Fruit fly (Drosophila melanogaster) whole organism, embryonic: ENCODE measurements around the gene CG12290.

Source experiments
- CG11504 ChIP-seq: fragments of 200-800 bp; sonication (Bioruptor generic); optimal IDR thresholded peaks from 3 replicates; lab custom pipeline; 2019; ENCODE audit warnings: missing biosample characterization, mild to moderate bottlenecking, missing genetic modification characterization, moderate library complexity
- CG12391 ChIP-seq: fragments of 200-800 bp; sonication (Bioruptor generic); optimal IDR thresholded peaks from 3 replicates; lab custom pipeline; 2018; ENCODE audit warnings: missing biosample characterization, mild to moderate bottlenecking, missing genetic modification characterization, moderate library complexity
- CG12942 ChIP-seq: fragments of 200-800 bp; sonication (Bioruptor generic); optimal IDR thresholded peaks from 3 replicates; lab custom pipeline; 2016; ENCODE audit warnings: missing biosample characterization, missing genetic modification characterization
- CG14860 ChIP-seq: fragments of 200-800 bp; sonication (Bioruptor generic); IDR thresholded peaks from 3 replicates; pipeline ENCODE4 v1.3.6; 2022; ENCODE audit warnings: missing biosample characterization, missing genetic modification characterization; ENCODE audit not compliant: partially characterized antibody
- CG15514 ChIP-seq: fragments of 200-800 bp; sonication (Bioruptor generic); optimal IDR thresholded peaks from 3 replicates; lab custom pipeline; 2017; ENCODE audit warnings: missing biosample characterization, missing genetic modification characterization, mild to moderate bottlenecking, moderate library complexity, missing genetic modification reagents
- CG16815 ChIP-seq: fragments of 200-800 bp; sonication (Bioruptor generic); optimal IDR thresholded peaks from 3 replicates; lab custom pipeline; 2017; ENCODE audit warnings: missing biosample characterization, mild to moderate bottlenecking, missing genetic modification characterization
- CG18476 ChIP-seq: fragments of 200-800 bp; sonication (Bioruptor generic); optimal IDR thresholded peaks from 2 replicates; lab custom pipeline; 2016; ENCODE audit warnings: missing biosample characterization, mild to moderate bottlenecking, missing genetic modification characterization
- CG2129 ChIP-seq: fragments of 200-800 bp; sonication (Bioruptor generic); IDR thresholded peaks from 2 replicates; pipeline ENCODE4 v1.3.6; 2022; ENCODE audit warnings: missing biosample characterization, missing genetic modification characterization; ENCODE audit not compliant: partially characterized antibody
- CG2678 ChIP-seq: fragments of 200-800 bp; sonication (Bioruptor generic); optimal IDR thresholded peaks from 3 replicates; lab custom pipeline; 2019; ENCODE audit warnings: missing biosample characterization, mild to moderate bottlenecking, missing genetic modification characterization, moderate library complexity
- CG7372 ChIP-seq: fragments of 200-800 bp; sonication (Bioruptor generic); IDR thresholded peaks from 2 replicates; pipeline ENCODE4 v1.3.6; 2022; ENCODE audit warnings: missing biosample characterization, missing genetic modification characterization
- CoRest ChIP-seq: fragments of 200-800 bp; sonication (Bioruptor generic); optimal IDR thresholded peaks from 3 replicates; lab custom pipeline; 2018; ENCODE audit warnings: missing biosample characterization, mild to moderate bottlenecking, missing genetic modification characterization, moderate library complexity
- Drgx ChIP-seq: fragments of 200-800 bp; sonication (Bioruptor generic); IDR thresholded peaks from 2 replicates; pipeline ENCODE4 v1.3.6; 2022; ENCODE audit warnings: missing biosample characterization, missing genetic modification characterization
- Hr51 ChIP-seq, 2 experiments: fragments of 200-800 bp; sonication (Bioruptor generic); optimal IDR thresholded peaks; 2 replicates in 1 of 2; 3 replicates in 1 of 2; lab custom pipeline; 2016 to 2018; ENCODE audit warnings: missing biosample characterization in 2 of 2, missing genetic modification characterization in 2 of 2, mild to moderate bottlenecking in 1 of 2, moderate library complexity in 1 of 2
- Lim3 ChIP-seq: fragments of 200-800 bp; sonication (Bioruptor generic); IDR thresholded peaks from 2 replicates; pipeline ENCODE4 v1.3.6; 2022; ENCODE audit warnings: missing biosample characterization, missing genetic modification characterization
- Med ChIP-seq: fragments of 200-800 bp; sonication (Bioruptor generic); peaks from one replicate; lab custom pipeline; 2016; ENCODE audit warnings: missing biosample characterization, missing genetic modification characterization, mild to moderate bottlenecking, inconsistent platforms, moderate library complexity
- Neu2 ChIP-seq: fragments of 200-800 bp; sonication (Bioruptor generic); optimal IDR thresholded peaks from 3 replicates; lab custom pipeline; 2016; ENCODE audit warnings: missing biosample characterization, missing genetic modification characterization, borderline replicate concordance
- Opbp ChIP-seq: fragments of 200-800 bp; sonication (Bioruptor generic); IDR thresholded peaks from 3 replicates; pipeline ENCODE4 v1.3.6; 2022; ENCODE audit warnings: missing biosample characterization, missing genetic modification characterization; ENCODE audit not compliant: partially characterized antibody
- Pdp1 ChIP-seq, 2 experiments: fragments of 200-800 bp; sonication (Bioruptor generic); optimal IDR thresholded peaks; 3 replicates each; lab custom pipeline; 2016; ENCODE audit warnings: missing biosample characterization in 2 of 2, missing genetic modification characterization in 2 of 2, mild to moderate bottlenecking in 1 of 2, moderate library complexity in 1 of 2
- Scr ChIP-seq: fragments of 200-800 bp; sonication (Bioruptor generic); IDR thresholded peaks from 2 replicates; pipeline ENCODE4 v1.3.6; 2022; ENCODE audit warnings: missing biosample characterization, missing genetic modification characterization; ENCODE audit not compliant: partially characterized antibody
- Sry-β ChIP-seq: fragments of 200-800 bp; sonication (Bioruptor generic); optimal IDR thresholded peaks from 2 replicates; lab custom pipeline; 2018; ENCODE audit warnings: missing biosample characterization, mild to moderate bottlenecking, missing genetic modification characterization, moderate library complexity
- az2 ChIP-seq: fragments of 200-800 bp; sonication (Bioruptor generic); optimal IDR thresholded peaks from 3 replicates; lab custom pipeline; 2016; ENCODE audit warnings: missing biosample characterization, missing genetic modification characterization
- bigmax ChIP-seq: fragments of 200-800 bp; sonication (Bioruptor generic); optimal IDR thresholded peaks from 2 replicates; lab custom pipeline; 2018; ENCODE audit warnings: missing biosample characterization, mild to moderate bottlenecking, missing genetic modification characterization
- dimm ChIP-seq: fragments of 200-800 bp; sonication (Bioruptor generic); IDR thresholded peaks from 2 replicates; pipeline ENCODE4 v1.3.6; 2022; ENCODE audit warnings: missing biosample characterization, missing genetic modification characterization
- disco-r ChIP-seq: fragments of 200-800 bp; sonication (Bioruptor generic); optimal IDR thresholded peaks from 2 replicates; lab custom pipeline; 2016; ENCODE audit warnings: missing biosample characterization, missing genetic modification characterization
- fd102C ChIP-seq: fragments of 200-800 bp; sonication (Bioruptor generic); optimal IDR thresholded peaks from 2 replicates; lab custom pipeline; 2018; ENCODE audit warnings: missing biosample characterization, mild to moderate bottlenecking, missing genetic modification characterization, moderate library complexity
- gem ChIP-seq: fragments of 200-800 bp; sonication (Bioruptor generic); optimal IDR thresholded peaks from 2 replicates; lab custom pipeline; 2019; ENCODE audit warnings: missing biosample characterization, mild to moderate bottlenecking, missing genetic modification characterization, moderate library complexity
- insv ChIP-seq, 2 experiments: fragments of 200-800 bp; sonication (Bioruptor generic); optimal IDR thresholded peaks; 3 replicates each; lab custom pipeline; 2016 to 2018; ENCODE audit warnings: missing biosample characterization in 2 of 2, missing genetic modification characterization in 2 of 2
- pho ChIP-seq: fragments of 200-800 bp; sonication (Bioruptor generic); optimal IDR thresholded peaks from 2 replicates; lab custom pipeline; 2016; ENCODE audit warnings: missing biosample characterization, missing genetic modification characterization
- prd ChIP-seq, 3 experiments: fragments of >200 bp in 2 of 3; fragments of 200-800 bp in 1 of 3; sonication (Bioruptor generic) in 1 of 3; optimal IDR thresholded peaks in 2 of 3; IDR thresholded peaks in 1 of 3; 2 replicates in 2 of 3; 3 replicates in 1 of 3; pipeline versions ENCODE4 v1.3.6 to Lab custom; 2017 to 2022; ENCODE audit warnings: missing biosample characterization in 1 of 3, missing genetic modification characterization in 1 of 3
- sc ChIP-seq, 3 experiments: fragments of >200 bp in 2 of 3; fragments of 200-800 bp in 1 of 3; sonication (Bioruptor generic) in 1 of 3; optimal IDR thresholded peaks; 2 replicates in 2 of 3; 3 replicates in 1 of 3; lab custom pipeline; 2017; ENCODE audit warnings: mild to moderate bottlenecking in 1 of 3, missing biosample characterization in 1 of 3, missing genetic modification characterization in 1 of 3, missing genetic modification reagents in 1 of 3
- sens ChIP-seq: fragments of 200-800 bp; sonication (Bioruptor generic); peaks from one replicate; lab custom pipeline; 2016; ENCODE audit warnings: missing biosample characterization, missing genetic modification characterization
- stwl ChIP-seq: fragments of 200-800 bp; sonication (Bioruptor generic); optimal IDR thresholded peaks from 3 replicates; lab custom pipeline; 2018; ENCODE audit warnings: missing biosample characterization, mild to moderate bottlenecking, missing genetic modification characterization, moderate library complexity
- zen ChIP-seq: fragments of 200-800 bp; sonication (Bioruptor generic); optimal IDR thresholded peaks from 3 replicates; lab custom pipeline; 2018; ENCODE audit warnings: missing biosample characterization, mild to moderate bottlenecking, missing genetic modification characterization, moderate library complexity

The CG12290 gene

dm6 chr3R:26247801-26248525 is 17.9 kb downstream of the CG12290 start (continued):
- TF ChIP-seq Scr (GFP tag; lab: Robert Waterston, UW) (no peak), CG7372 (GFP tag; lab: Robert Waterston, UW) (no peak), az2 (GFP tag; lab: Kevin White, UChicago) (no peak), gem (tag; lab: Kevin White, UChicago) (peak; percentile 40), zen (tag; lab: Kevin White, UChicago) (no peak), CG16815 (GFP tag; lab: Kevin White, UChicago) (no peak), CG2678 (tag; lab: Kevin White, UChicago) (peak; percentile 64)

dm6 chr3R:26249832-26250231 is 19.8 kb downstream of the CG12290 start:
- no peak for TF ChIP-seq disco-r (GFP tag; lab: Kevin White, UChicago)
- TF ChIP-seq CG15514 (GFP tag; lab: Kevin White, UChicago) = no peak
- TF ChIP-seq prd (optimal IDR thresholded peaks at IDR 0.05; lab: Kevin White, UChicago) = no peak
- TF ChIP-seq prd (GFP tag; IDR thresholded peaks at IDR 0.05; lab: Robert Waterston, UW) = no peak
- TF ChIP-seq CG14860 (GFP tag; lab: Robert Waterston, UW) = no peak
- no peak for TF ChIP-seq Hr51 (GFP tag; optimal IDR thresholded peaks at IDR 0.05; lab: Kevin White, UChicago)
- no peak for TF ChIP-seq dimm
- TF ChIP-seq CG12942 (GFP tag; lab: Kevin White, UChicago) = no peak
- TF ChIP-seq CG11504 = no peak
- no peak for TF ChIP-seq fd102C (GFP tag; lab: Kevin White, UChicago)
- TF ChIP-seq Drgx = no peak
- TF ChIP-seq CG18476 (GFP tag; lab: Kevin White, UChicago) = no peak
- no peak for TF ChIP-seq Lim3 (GFP tag; lab: Robert Waterston, UW)
- no peak for TF ChIP-seq CG12391
- no peak for TF ChIP-seq sc (optimal IDR thresholded peaks at IDR 0.05; lab: Kevin White, UChicago)
- TF ChIP-seq sc (GFP tag; optimal IDR thresholded peaks at IDR 0.05; lab: Kevin White, UChicago) = no peak
- TF ChIP-seq bigmax (GFP tag; lab: Kevin White, UChicago) = no peak
- no peak for TF ChIP-seq pho
- no peak for TF ChIP-seq Opbp (GFP tag; lab: Robert Waterston, UW)
- no peak for TF ChIP-seq Scr (GFP tag; lab: Robert Waterston, UW)
- no peak for TF ChIP-seq Sry-β (GFP tag; lab: Kevin White, UChicago)

- TF ChIP-seq gem (tag; lab: Kevin White, UChicago) (peak; percentile 6), Pdp1 (GFP tag; optimal IDR thresholded peaks at IDR 0.05; lab: Kevin White, UChicago) (peak in 1 of 2 experiments; percentile 35), dimm (0 out of 2 replicates have a peak, but pooled peaks have one; percentile 3), stwl (tag; lab: Kevin White, UChicago) (no peak), sens (peak; percentile 63), Med (GFP tag; lab: Kevin White, UChicago) (peak; percentile 13), insv (GFP tag; optimal IDR thresholded peaks at IDR 0.05; lab: Kevin White, UChicago) (no peak), Neu2 (GFP tag; lab: Kevin White, UChicago) (no peak), CoRest (tag; lab: Kevin White, UChicago) (no peak), CG2129 (GFP tag; lab: Robert Waterston, UW) (no peak)
These were observed 21.7 kb downstream of the CG12290 start for dm6 chr3R:26251730-26252129.
